Worm (Caenorhabditis elegans) whole organism, late embryonic: ENCODE measurements around the gene E01G6.1.

Experiments used
- C08G9.2 ChIP-seq: sonication (generic microtip); optimal IDR thresholded peaks from 2 replicates; lab custom pipeline; 2016; ENCODE audit warnings: mild to moderate bottlenecking, missing genetic modification characterization, moderate library complexity, missing compliant biosample characterization
- C38D4.7 ChIP-seq: fragments of 200-800 bp; sonication (Bioruptor generic); optimal IDR thresholded peaks from 2 replicates; lab custom pipeline; 2018; ENCODE audit warnings: mild to moderate bottlenecking, missing genetic modification characterization, moderate library complexity, missing compliant biosample characterization
- F13H6.1 ChIP-seq: sonication (generic microtip); optimal IDR thresholded peaks from 2 replicates; lab custom pipeline; 2016; ENCODE audit warnings: missing genetic modification characterization, missing compliant biosample characterization
- K09A11.1 ChIP-seq: sonication (generic microtip); optimal IDR thresholded peaks from 2 replicates; lab custom pipeline; 2017; ENCODE audit warnings: antibody characterized with exemption, mild to moderate bottlenecking, missing genetic modification characterization, missing compliant biosample characterization; ENCODE audit not compliant: insufficient read depth
- T23F11.4 ChIP-seq: fragments of 200-800 bp; sonication (Bioruptor generic); optimal IDR thresholded peaks from 2 replicates; lab custom pipeline; 2018; ENCODE audit warnings: mild to moderate bottlenecking, missing genetic modification characterization, missing compliant biosample characterization
- Y22D7AL.16 ChIP-seq: sonication (generic microtip); optimal IDR thresholded peaks from 2 replicates; lab custom pipeline; 2016; ENCODE audit warnings: missing genetic modification characterization, missing compliant biosample characterization
- ahr-1 ChIP-seq: sonication (generic microtip); optimal IDR thresholded peaks from 2 replicates; lab custom pipeline; 2016; ENCODE audit warnings: missing genetic modification characterization, missing compliant biosample characterization
- ama-1 ChIP-seq: fragments of 150-350 bp; optimal IDR thresholded peaks from 2 replicates; lab custom pipeline; 2014
- ceh-14 ChIP-seq: sonication (generic microtip); optimal IDR thresholded peaks from 2 replicates; lab custom pipeline; 2016; ENCODE audit warnings: missing genotype, missing genetic modification characterization, missing compliant biosample characterization
- ceh-18 ChIP-seq: sonication (generic microtip); optimal IDR thresholded peaks from 2 replicates; lab custom pipeline; 2016; ENCODE audit warnings: missing genetic modification characterization, missing compliant biosample characterization
- ceh-19 ChIP-seq: fragments of 200-800 bp; sonication (Bioruptor generic); optimal IDR thresholded peaks from 2 replicates; lab custom pipeline; 2018; ENCODE audit warnings: mild to moderate bottlenecking, missing genetic modification characterization, missing compliant biosample characterization
- ceh-24 ChIP-seq: sonication (generic microtip); optimal IDR thresholded peaks from 2 replicates; lab custom pipeline; 2016; ENCODE audit warnings: mild to moderate bottlenecking, missing genetic modification characterization, missing compliant biosample characterization
- ceh-30 ChIP-seq: fragments of 150-350 bp; optimal IDR thresholded peaks from 2 replicates; lab custom pipeline; 2014; ENCODE audit warnings: missing biosample characterization, missing genetic modification characterization
- ceh-31 ChIP-seq: sonication (generic microtip); optimal IDR thresholded peaks from 2 replicates; lab custom pipeline; 2016; ENCODE audit warnings: missing genetic modification characterization, missing compliant biosample characterization
- ceh-34 ChIP-seq: sonication (generic microtip); optimal IDR thresholded peaks from 2 replicates; lab custom pipeline; 2016; ENCODE audit warnings: mild to moderate bottlenecking, missing genetic modification characterization, missing compliant biosample characterization
- ceh-6 ChIP-seq: fragments of 200-800 bp; sonication (Bioruptor generic); optimal IDR thresholded peaks from 2 replicates; lab custom pipeline; 2018; ENCODE audit warnings: mild to moderate bottlenecking, missing genetic modification characterization, missing compliant biosample characterization
- elt-2 ChIP-seq: sonication (generic microtip); optimal IDR thresholded peaks from 2 replicates; lab custom pipeline; 2016; ENCODE audit warnings: missing genetic modification reagents, missing genetic modification characterization, missing compliant biosample characterization
- elt-4 ChIP-seq: sonication (generic microtip); optimal IDR thresholded peaks from 2 replicates; lab custom pipeline; 2016; ENCODE audit warnings: missing genetic modification characterization, missing compliant biosample characterization
- eyg-1 ChIP-seq: sonication (generic microtip); optimal IDR thresholded peaks from 2 replicates; lab custom pipeline; 2016; ENCODE audit warnings: missing genotype, missing genetic modification characterization, missing compliant biosample characterization
- hlh-13 ChIP-seq: fragments of 200-800 bp; sonication (Bioruptor generic); optimal IDR thresholded peaks from 2 replicates; lab custom pipeline; 2018; ENCODE audit warnings: mild to moderate bottlenecking, missing genetic modification characterization, missing compliant biosample characterization
- hlh-6 ChIP-seq: sonication (generic microtip); optimal IDR thresholded peaks from 2 replicates; lab custom pipeline; 2016; ENCODE audit warnings: missing genotype, missing genetic modification characterization, missing compliant biosample characterization
- lin-11 ChIP-seq: fragments of 200-800 bp; sonication (Bioruptor generic); optimal IDR thresholded peaks from 2 replicates; lab custom pipeline; 2018; ENCODE audit warnings: mild to moderate bottlenecking, missing genetic modification characterization, missing compliant biosample characterization
- madf-2 ChIP-seq: sonication (generic microtip); optimal IDR thresholded peaks from 2 replicates; lab custom pipeline; 2017; ENCODE audit warnings: missing genetic modification characterization, missing compliant biosample characterization
- nhr-11 ChIP-seq: fragments of 150-350 bp; optimal IDR thresholded peaks from 2 replicates; lab custom pipeline; 2014; ENCODE audit warnings: missing biosample characterization, missing genetic modification characterization
- nhr-232 ChIP-seq: sonication (generic microtip); optimal IDR thresholded peaks from 2 replicates; lab custom pipeline; 2016; ENCODE audit warnings: missing genetic modification characterization, missing compliant biosample characterization
- pag-3 ChIP-seq: sonication (generic microtip); optimal IDR thresholded peaks from 2 replicates; lab custom pipeline; 2016; ENCODE audit warnings: missing compliant biosample characterization, missing genetic modification characterization, borderline replicate concordance
- pat-9 ChIP-seq: fragments of 200-800 bp; sonication (Bioruptor generic); optimal IDR thresholded peaks from 2 replicates; lab custom pipeline; 2018; ENCODE audit warnings: mild to moderate bottlenecking, missing genetic modification characterization, moderate library complexity, missing compliant biosample characterization
- pqm-1 ChIP-seq: sonication (generic microtip); optimal IDR thresholded peaks from 2 replicates; lab custom pipeline; 2016; ENCODE audit warnings: missing genetic modification characterization, missing compliant biosample characterization
- ref-2 ChIP-seq: sonication (generic microtip); optimal IDR thresholded peaks from 2 replicates; lab custom pipeline; 2016; ENCODE audit warnings: missing genetic modification characterization, missing compliant biosample characterization
- rnt-1 ChIP-seq: sonication (generic microtip); optimal IDR thresholded peaks from 2 replicates; lab custom pipeline; 2016; ENCODE audit warnings: missing genetic modification characterization, missing compliant biosample characterization
- sox-2 ChIP-seq: fragments of 200-800 bp; sonication (Bioruptor generic); IDR thresholded peaks from 2 replicates; pipeline ENCODE4 v1.3.6; 2022; ENCODE audit warnings: missing genetic modification reagents, missing genetic modification characterization, missing compliant biosample characterization
- tbx-2 ChIP-seq: sonication (generic microtip); optimal IDR thresholded peaks from 2 replicates; lab custom pipeline; 2016; ENCODE audit warnings: missing genetic modification characterization, missing compliant biosample characterization
- tbx-7 ChIP-seq: sonication (generic microtip); optimal IDR thresholded peaks from 2 replicates; lab custom pipeline; 2016; ENCODE audit warnings: missing genotype, missing genetic modification characterization, missing compliant biosample characterization
- unc-3 ChIP-seq, 2 experiments: fragments of 200-800 bp in 1 of 2; sonication (Bioruptor generic) in 1 of 2; sonication (generic microtip) in 1 of 2; conservative IDR thresholded peaks in 1 of 2; optimal IDR thresholded peaks in 1 of 2; 2 replicates each; pipeline versions ENCODE4 v1.3.6 to Lab custom; 2016 to 2022; ENCODE audit warnings: missing compliant biosample characterization in 2 of 2, missing genetic modification characterization in 2 of 2, missing genetic modification reagents in 1 of 2
- unc-42 ChIP-seq: sonication (generic microtip); optimal IDR thresholded peaks from 2 replicates; lab custom pipeline; 2016; ENCODE audit warnings: missing genotype, missing genetic modification characterization, missing compliant biosample characterization
- unc-55 ChIP-seq: sonication (generic microtip); optimal IDR thresholded peaks from 2 replicates; lab custom pipeline; 2017; ENCODE audit warnings: missing biosample characterization, missing genetic modification reagents, missing genetic modification characterization
- unc-86 ChIP-seq: sonication (generic microtip); optimal IDR thresholded peaks from 2 replicates; lab custom pipeline; 2016; ENCODE audit warnings: missing genetic modification characterization, missing compliant biosample characterization
- zip-5 ChIP-seq: sonication (generic microtip); optimal IDR thresholded peaks from 2 replicates; lab custom pipeline; 2016; ENCODE audit warnings: missing genetic modification characterization, missing compliant biosample characterization
- ztf-16 ChIP-seq: sonication (generic microtip); optimal IDR thresholded peaks from 2 replicates; lab custom pipeline; 2017; ENCODE audit warnings: missing genetic modification characterization, missing compliant biosample characterization

E01G6.1 gene

DNA sequence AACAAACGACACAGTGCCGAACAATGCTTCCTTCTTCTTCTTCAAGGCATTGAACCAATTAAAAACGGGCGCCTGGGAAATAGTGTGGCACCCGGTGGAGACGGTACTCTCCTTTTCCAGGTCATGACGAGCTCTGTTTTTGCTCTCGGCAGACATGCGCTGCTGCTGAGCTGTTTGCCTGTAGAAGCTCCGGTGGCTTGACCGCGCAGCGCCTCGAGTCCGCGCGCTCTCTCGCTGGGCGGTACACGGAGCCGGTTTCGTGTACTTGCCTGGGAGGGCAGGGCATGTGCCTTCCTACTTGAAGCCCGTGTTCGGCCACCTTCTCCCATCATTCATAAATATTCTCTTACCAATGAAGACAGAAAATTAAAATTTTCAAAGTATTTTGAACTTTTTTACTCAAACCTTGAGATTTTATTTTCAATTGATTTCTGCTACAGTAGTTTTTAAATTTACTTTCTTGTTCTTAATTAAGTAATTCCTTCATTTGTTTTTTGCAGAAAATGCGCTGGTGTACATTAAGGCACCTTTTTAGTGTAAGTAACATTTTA lies at the start of gene E01G6.1:
Gene E01G6.1, plus strand, starts transcription at position 501 of the 551 bp plus-strand sequence.
- TF ChIP-seq pag-3 (no peak), hlh-13 (GFP tag; lab: Kevin White, UChicago) (no peak), unc-42 (tag; lab: Kevin White, UChicago) (no peak), ceh-18 (tag; lab: Kevin White, UChicago) (no peak), nhr-232 (tag; lab: Kevin White, UChicago) (no peak), unc-3 (GFP tag; conservative IDR thresholded peaks at IDR 0.05; lab: Robert Waterston, UW) (no peak), unc-3 (tag; optimal IDR thresholded peaks at IDR 0.05; lab: Kevin White, UChicago) (no peak), pat-9 (no peak), C08G9.2 (tag; lab: Kevin White, UChicago) (no peak), ama-1 (lab: Kevin White, UChicago) (no peak), nhr-11 (no peak), eyg-1 (tag; lab: Kevin White, UChicago) (no peak), F13H6.1 (tag; lab: Kevin White, UChicago) (no peak), madf-2 (tag; lab: Kevin White, UChicago) (no peak), C38D4.7 (GFP tag; lab: Kevin White, UChicago) (no peak)

- TF ChIP-seq Y22D7AL.16 (tag; lab: Kevin White, UChicago) (no peak), ama-1 (lab: Kevin White, UChicago) (no peak), ceh-31 (tag; lab: Kevin White, UChicago) (no peak), unc-55 (no peak), tbx-2 (tag; lab: Kevin White, UChicago) (no peak), T23F11.4 (GFP tag; lab: Kevin White, UChicago) (no peak), rnt-1 (tag; lab: Kevin White, UChicago) (no peak), ref-2 (tag; lab: Kevin White, UChicago) (no peak), lin-11 (tag; lab: Kevin White, UChicago) (no peak), pqm-1 (tag; lab: Kevin White, UChicago) (no peak), nhr-11 (no peak), ahr-1 (tag; lab: Kevin White, UChicago) (no peak), madf-2 (tag; lab: Kevin White, UChicago) (no peak), K09A11.1 (tag; lab: Kevin White, UChicago) (no peak), tbx-7 (tag; lab: Kevin White, UChicago) (no peak), ceh-14 (no peak), ceh-24 (tag; lab: Kevin White, UChicago) (no peak)
Measured at ce11 chrX:12212801-12213200, 47.9 kb upstream of the E01G6.1 start, which contains the start of gene cab-1. cab-1 (minus strand) TSS chrX:12212901.

DNA sequence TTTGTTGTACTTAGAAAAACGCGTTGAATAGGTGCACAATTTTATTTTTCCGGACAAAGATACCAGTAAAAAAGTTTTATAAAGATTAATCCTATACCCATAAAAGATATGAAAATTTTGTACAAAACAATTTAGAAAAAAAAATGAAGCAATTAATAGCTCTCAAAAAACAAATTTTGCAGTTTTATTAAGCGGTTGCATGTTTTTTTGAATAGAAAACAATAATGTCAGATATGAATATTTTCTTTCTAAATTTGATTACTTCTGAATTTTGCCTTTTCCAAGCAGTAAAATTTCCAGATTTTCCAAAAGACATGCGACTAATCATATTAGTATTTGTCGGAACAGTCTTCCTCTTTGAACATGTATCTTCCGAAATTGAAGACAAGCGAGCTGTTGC lies 43.7 kb upstream of the E01G6.1 start, which contains the start of gene C23H4.8:
Gene C23H4.8, plus strand, starts transcription at position 301 of the 400 bp plus-strand sequence.
- TF ChIP-seq nhr-11 = no peak
- TF ChIP-seq ceh-30 (tag; lab: Kevin White, UChicago) = no peak
- TF ChIP-seq lin-11 (tag; lab: Kevin White, UChicago) = no peak
- no peak for TF ChIP-seq pag-3
- TF ChIP-seq ref-2 (tag; lab: Kevin White, UChicago) = no peak
- TF ChIP-seq ceh-18 (tag; lab: Kevin White, UChicago) = no peak
- no peak for TF ChIP-seq F13H6.1 (tag; lab: Kevin White, UChicago)
- no peak for TF ChIP-seq K09A11.1 (tag; lab: Kevin White, UChicago)
- TF ChIP-seq hlh-6 = no peak
- TF ChIP-seq eyg-1 (tag; lab: Kevin White, UChicago) = no peak
- no peak for TF ChIP-seq ceh-6 (GFP tag; lab: Kevin White, UChicago)

- no peak for TF ChIP-seq F13H6.1 (tag; lab: Kevin White, UChicago)
- TF ChIP-seq ceh-6 (GFP tag; lab: Kevin White, UChicago) = no peak
- no peak for TF ChIP-seq ceh-34 (tag; lab: Kevin White, UChicago)
- TF ChIP-seq zip-5 (tag; lab: Kevin White, UChicago) = no peak
- no peak for TF ChIP-seq C08G9.2 (tag; lab: Kevin White, UChicago)
- no peak for TF ChIP-seq sox-2 (GFP tag; lab: Robert Waterston, UW)
- no peak for TF ChIP-seq unc-86
- no peak for TF ChIP-seq ahr-1 (tag; lab: Kevin White, UChicago)
- TF ChIP-seq ztf-16 (tag; lab: Kevin White, UChicago) = no peak
- no peak for TF ChIP-seq ceh-19 (GFP tag; lab: Kevin White, UChicago)
- no peak for TF ChIP-seq elt-2 (tag; lab: Kevin White, UChicago)
- TF ChIP-seq hlh-13 (GFP tag; lab: Kevin White, UChicago) = no peak
- TF ChIP-seq elt-4 (tag; lab: Kevin White, UChicago) = no peak
- TF ChIP-seq hlh-6 = no peak
- no peak for TF ChIP-seq eyg-1 (tag; lab: Kevin White, UChicago)
- no peak for TF ChIP-seq K09A11.1 (tag; lab: Kevin White, UChicago)
Measured at ce11 chrX:12219477-12219876, 41.2 kb upstream of the E01G6.1 start, which contains the start of gene cest-8. cest-8 (plus strand) TSS chrX:12219660.
